Worm (Caenorhabditis elegans): ENCODE measurements around the gene bath-13.

- TF ChIP-seq F39B2.1 (GFP tag; IDR thresholded peaks at IDR 0.05) (no peak), K12H6.12 (tag; optimal IDR thresholded peaks at IDR 0.05) (no peak), snpc-4 (GFP tag; optimal IDR thresholded peaks at IDR 0.05) (no peak), snpc-4 (tag; optimal IDR thresholded peaks at IDR 0.05) (no peak), lin-54 (GFP tag; optimal IDR thresholded peaks at IDR 0.05) (no peak), Y53F4B.3 (GFP tag; IDR thresholded peaks at IDR 0.05) (no peak), mel-28 (tag; optimal IDR thresholded peaks at IDR 0.05; ENCODE audit: borderline replicate concordance) (no peak), gei-17 (GFP tag; optimal IDR thresholded peaks at IDR 0.05) (no peak), lir-1 (GFP tag; conservative IDR thresholded peaks at IDR 0.05) (no peak), dpl-1 (GFP tag; optimal IDR thresholded peaks at IDR 0.05) (no peak), rpc-1 (optimal IDR thresholded peaks at IDR 0.05) (no peak), rpc-1 (tag; optimal IDR thresholded peaks at IDR 0.05) (no peak), athp-1 (tag; optimal IDR thresholded peaks at IDR 0.05) (no peak)
Observed at ce11 chrII:2545925-2546324, 24.1 kb upstream of the bath-13 start, which contains the start of gene K02F6.3.

Data from whole organism, young adult.